Worm (Caenorhabditis elegans): ENCODE results near the gene gen-1.

gen-1 gene

DNA sequence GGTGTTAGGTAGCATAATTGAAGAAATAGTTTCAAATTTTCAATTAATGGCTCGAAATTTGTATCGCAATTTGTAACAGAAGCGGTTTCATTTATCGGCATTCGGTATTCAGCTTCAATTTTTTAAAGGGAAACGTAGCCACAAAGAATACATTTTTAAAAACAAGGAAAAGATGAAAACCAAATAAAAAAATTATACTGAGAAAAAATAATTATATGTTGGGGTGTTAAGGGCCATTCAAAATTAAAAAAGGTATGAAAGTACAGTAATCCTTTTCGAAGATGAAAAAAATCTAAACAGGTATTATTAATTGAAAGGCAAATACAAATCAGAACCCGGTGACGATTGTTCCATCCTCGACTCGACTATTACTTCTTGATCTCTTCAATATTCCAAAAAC lies 10.3 kb upstream of the gen-1 start, which contains the start of gene srg-1:
srg-1 (minus strand) TSS at position 101 of the 400 bp plus-strand sequence.
- TF ChIP-seq sma-3 (GFP tag; optimal IDR thresholded peaks at IDR 0.05) (no peak), ZK546.5 (tag; optimal IDR thresholded peaks at IDR 0.05) (no peak), unc-39 (tag; optimal IDR thresholded peaks at IDR 0.05) (no peak), unc-55 (GFP tag; optimal IDR thresholded peaks at IDR 0.05) (no peak), unc-62 (GFP tag; optimal IDR thresholded peaks at IDR 0.05) (no peak), mbf-1 (tag; optimal IDR thresholded peaks at IDR 0.05) (no peak), nhr-6 (tag; optimal IDR thresholded peaks at IDR 0.05) (no peak), sem-4 (tag; optimal IDR thresholded peaks at IDR 0.05) (no peak), nhr-21 (tag; optimal IDR thresholded peaks at IDR 0.05) (no peak), ama-1 (optimal IDR thresholded peaks at IDR 0.05) (no peak), peb-1 (tag; optimal IDR thresholded peaks at IDR 0.05) (no peak), blmp-1 (tag; optimal IDR thresholded peaks at IDR 0.05; ENCODE audit: insufficient read depth) (no peak), ztf-4 (tag; optimal IDR thresholded peaks at IDR 0.05) (no peak), nhr-23 (tag; optimal IDR thresholded peaks at IDR 0.05) (no peak), elt-3 (tag; optimal IDR thresholded peaks at IDR 0.05) (no peak), nhr-11 (tag; optimal IDR thresholded peaks at IDR 0.05) (no peak), ceh-16 (tag; optimal IDR thresholded peaks at IDR 0.05) (no peak)

ce11 chrIII:6256675-6257074 lies 8.7 kb upstream of the gen-1 start, which contains the start of gene srg-9:
TSS of gene srg-9 (minus strand) at chrIII:6256775.
- TF ChIP-seq peb-1 (tag; optimal IDR thresholded peaks at IDR 0.05): no peak
- no peak for TF ChIP-seq skn-1 (tag; optimal IDR thresholded peaks at IDR 0.05)
- no peak for TF ChIP-seq unc-62 (GFP tag; optimal IDR thresholded peaks at IDR 0.05)
- TF ChIP-seq blmp-1 (tag; optimal IDR thresholded peaks at IDR 0.05; ENCODE audit: insufficient read depth): no peak
- no peak for TF ChIP-seq crh-2 (tag; optimal IDR thresholded peaks at IDR 0.05)
- no peak for TF ChIP-seq alr-1 (tag; optimal IDR thresholded peaks at IDR 0.05)
- no peak for TF ChIP-seq aly-2 (tag; optimal IDR thresholded peaks at IDR 0.05)
- TF ChIP-seq sma-3 (GFP tag; optimal IDR thresholded peaks at IDR 0.05): no peak
- no peak for TF ChIP-seq nhr-12 (tag; optimal IDR thresholded peaks at IDR 0.05)
- no peak for TF ChIP-seq snpc-4 (tag; optimal IDR thresholded peaks at IDR 0.05)
- no peak for TF ChIP-seq lin-13 (GFP tag; optimal IDR thresholded peaks at IDR 0.05)
- no peak for TF ChIP-seq C34F6.9 (tag; optimal IDR thresholded peaks at IDR 0.05)
- no peak for TF ChIP-seq Y55F3AM.14 (GFP tag; optimal IDR thresholded peaks at IDR 0.05)
- no peak for TF ChIP-seq zag-1 (tag; optimal IDR thresholded peaks at IDR 0.05)
- TF ChIP-seq unc-39 (tag; optimal IDR thresholded peaks at IDR 0.05): no peak
- no peak for TF ChIP-seq nhr-10 (tag; optimal IDR thresholded peaks at IDR 0.05)
- TF ChIP-seq ztf-4 (tag; optimal IDR thresholded peaks at IDR 0.05): no peak

ce11 chrIII:6254737-6255136 lies 6.8 kb upstream of the gen-1 start, which contains the start of gene srg-8:
TSS of gene srg-8 (minus strand) at chrIII:6254837.
- no peak for TF ChIP-seq mab-5 (tag; optimal IDR thresholded peaks at IDR 0.05)
- TF ChIP-seq unc-62 (GFP tag; optimal IDR thresholded peaks at IDR 0.05): no peak
- TF ChIP-seq aly-2 (tag; optimal IDR thresholded peaks at IDR 0.05): no peak
- TF ChIP-seq nhr-6 (tag; optimal IDR thresholded peaks at IDR 0.05): no peak
- TF ChIP-seq F13H6.1 (tag; optimal IDR thresholded peaks at IDR 0.05): no peak
- TF ChIP-seq snpc-4 (tag; optimal IDR thresholded peaks at IDR 0.05): no peak
- TF ChIP-seq lin-13 (GFP tag; optimal IDR thresholded peaks at IDR 0.05): no peak
- no peak for TF ChIP-seq nhr-10 (tag; optimal IDR thresholded peaks at IDR 0.05)
- no peak for TF ChIP-seq lin-11 (tag; optimal IDR thresholded peaks at IDR 0.05)
- no peak for TF ChIP-seq lsy-2 (tag; optimal IDR thresholded peaks at IDR 0.05)
- TF ChIP-seq ZK546.5 (tag; optimal IDR thresholded peaks at IDR 0.05): no peak
- no peak for TF ChIP-seq elt-3 (tag; optimal IDR thresholded peaks at IDR 0.05)
- no peak for TF ChIP-seq sma-9 (GFP tag; optimal IDR thresholded peaks at IDR 0.05)
- TF ChIP-seq sma-9 (tag; optimal IDR thresholded peaks at IDR 0.05): no peak

- TF ChIP-seq dmd-4 (tag; optimal IDR thresholded peaks at IDR 0.05) (no peak), elt-1 (tag; optimal IDR thresholded peaks at IDR 0.05) (no peak), aly-2 (tag; optimal IDR thresholded peaks at IDR 0.05) (no peak), nhr-77 (tag; optimal IDR thresholded peaks at IDR 0.05) (no peak), nhr-12 (tag; optimal IDR thresholded peaks at IDR 0.05) (no peak), sem-4 (tag; optimal IDR thresholded peaks at IDR 0.05) (no peak), Y55F3AM.14 (GFP tag; optimal IDR thresholded peaks at IDR 0.05) (no peak), lin-13 (GFP tag; optimal IDR thresholded peaks at IDR 0.05) (no peak), nhr-129 (tag; optimal IDR thresholded peaks at IDR 0.05) (no peak), unc-62 (GFP tag; optimal IDR thresholded peaks at IDR 0.05) (no peak), unc-55 (GFP tag; optimal IDR thresholded peaks at IDR 0.05) (no peak), lin-39 (tag; optimal IDR thresholded peaks at IDR 0.05) (no peak), peb-1 (tag; optimal IDR thresholded peaks at IDR 0.05) (no peak)
These were observed 3.6 kb upstream of the gen-1 start, which contains the start of gene amdh-1 for ce11 chrIII:6251511-6251910. TSS of gene amdh-1 (plus strand) at chrIII:6251811.
